Fruit fly (Drosophila melanogaster): ENCODE data around the gene ERp44.

Gene ERp44

DNA sequence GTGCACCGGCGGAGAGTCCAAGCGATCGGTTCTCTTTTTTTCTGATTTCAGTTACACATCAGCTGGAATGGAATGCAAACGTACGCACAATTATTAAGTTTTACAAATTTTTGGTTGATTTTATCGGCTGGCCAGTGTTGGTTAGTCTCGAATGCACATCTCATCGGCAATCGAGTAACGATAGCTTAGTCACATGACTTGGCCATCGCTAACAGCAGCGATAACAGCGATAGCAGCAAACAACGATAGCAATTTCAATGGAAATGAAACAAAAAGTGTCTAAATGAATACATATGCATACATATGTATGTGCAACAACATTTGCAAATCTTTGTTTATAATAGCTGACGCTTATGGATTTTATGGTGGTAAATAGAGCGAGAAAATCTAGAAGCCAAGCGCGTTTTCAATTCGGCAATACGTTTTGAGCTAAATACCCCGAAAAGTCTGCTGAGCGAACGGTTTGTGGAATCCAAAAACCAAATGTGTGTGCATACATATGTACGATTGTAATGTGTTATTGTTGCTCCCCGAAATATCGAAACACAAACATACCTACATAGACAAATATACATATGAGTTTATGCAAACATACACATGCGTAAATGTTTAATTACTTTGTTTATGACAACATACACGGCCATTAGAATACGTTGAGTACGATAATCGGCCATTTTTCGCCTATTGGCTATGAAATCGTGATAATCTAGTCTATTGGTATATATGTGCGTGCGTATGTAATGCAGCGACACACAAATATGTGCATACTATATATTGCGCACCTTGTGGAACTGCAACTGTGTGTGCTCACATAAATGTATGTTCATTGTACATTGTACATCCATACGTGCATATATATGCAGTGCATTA is 860 bp downstream of the ERp44 start, which contains the start of gene CG3632 (continued):
- TF ChIP-seq CG34376 (GFP tag; optimal IDR thresholded peaks at IDR 0.05) (peak; percentile 37), sens (GFP tag) (peak; percentile 90), CG15011 (GFP tag; optimal IDR thresholded peaks at IDR 0.05) (no peak), gcm2 (GFP tag; optimal IDR thresholded peaks at IDR 0.05) (peak; percentile 26), Antp (GFP tag; optimal IDR thresholded peaks at IDR 0.05) (peak; percentile 71), Fer3 (tag; optimal IDR thresholded peaks at IDR 0.05) (no peak), dati (GFP tag; IDR thresholded peaks at IDR 0.05) (no peak), kni (GFP tag; optimal IDR thresholded peaks at IDR 0.05) (no peak), CG43689 (GFP tag; IDR thresholded peaks at IDR 0.05) (no peak), HLH54F (GFP tag; optimal IDR thresholded peaks at IDR 0.05) (peak; percentile 66), Dbx (GFP tag; IDR thresholded peaks at IDR 0.05) (peak; percentile 69; the same call in 2 of the 3 replicates), CG6813 (GFP tag; optimal IDR thresholded peaks at IDR 0.05) (no peak), CG10654 (GFP tag; optimal IDR thresholded peaks at IDR 0.05) (peak; percentile 20), CG7357 (GFP tag; IDR thresholded peaks at IDR 0.05) (no peak), jing (GFP tag; optimal IDR thresholded peaks at IDR 0.05) (no peak), CG11398 (GFP tag; optimal IDR thresholded peaks at IDR 0.05) (peak; percentile 18), zfh1 (GFP tag; IDR thresholded peaks at IDR 0.05) (0 out of 3 replicates have a peak, but pooled peaks have one; percentile 19), Xbp1 (GFP tag; optimal IDR thresholded peaks at IDR 0.05) (peak; percentile 42), ara (GFP tag; IDR thresholded peaks at IDR 0.05) (no peak), CG2875 (GFP tag; optimal IDR thresholded peaks at IDR 0.05) (no peak), CG17385 (GFP tag; optimal IDR thresholded peaks at IDR 0.05) (no peak), ems (GFP tag; optimal IDR thresholded peaks at IDR 0.05) (peak; percentile 31), pfk (GFP tag; optimal IDR thresholded peaks at IDR 0.05) (peak; percentile 88), gce (GFP tag; IDR thresholded peaks at IDR 0.05) (no peak), Ada2b (GFP tag; IDR thresholded peaks at IDR 0.05) (no peak), CG9727 (GFP tag; optimal IDR thresholded peaks at IDR 0.05) (peak; percentile 7), HLH4C (GFP tag; IDR thresholded peaks at IDR 0.05; ENCODE audit: partially characterized antibody) (peak; percentile 88), pzg (GFP tag; optimal IDR thresholded peaks at IDR 0.05) (peak; percentile 84), NFAT (GFP tag; IDR thresholded peaks at IDR 0.05) (peak; percentile 51; the same call in 1 of the 2 replicates), ssp (GFP tag; IDR thresholded peaks at IDR 0.05) (peak; percentile 30; the same call in 1 of the 2 replicates), Deaf1 (tag; optimal IDR thresholded peaks at IDR 0.05) (no peak), Stat92E (GFP tag; optimal IDR thresholded peaks at IDR 0.05) (peak in 1 of 3 experiments; percentile 86), Oli (tag; optimal IDR thresholded peaks at IDR 0.05) (no peak), Mad (GFP tag; optimal IDR thresholded peaks at IDR 0.05) (peak; percentile 11), Atf3 (GFP tag; optimal IDR thresholded peaks at IDR 0.05) (peak; percentile 3), CG3726 (GFP tag; IDR thresholded peaks at IDR 0.05) (no peak), Sox100B (GFP tag; optimal IDR thresholded peaks at IDR 0.05) (no peak), CG34422 (GFP tag; IDR thresholded peaks at IDR 0.05) (0 out of 3 replicates have a peak, but pooled peaks have one; percentile 10), CG6689 (GFP tag; IDR thresholded peaks at IDR 0.05) (no peak), CG13296 (GFP tag; optimal IDR thresholded peaks at IDR 0.05) (peak; percentile 7), caup (GFP tag; optimal IDR thresholded peaks at IDR 0.05; ENCODE audit: severe bottlenecking) (peak; percentile 6), CG8359 (GFP tag; optimal IDR thresholded peaks at IDR 0.05; ENCODE audit: borderline replicate concordance) (no peak), Blimp-1 (GFP tag; optimal IDR thresholded peaks at IDR 0.05) (peak; percentile 62), otp (GFP tag; IDR thresholded peaks at IDR 0.05) (no peak), CG17568 (GFP tag; optimal IDR thresholded peaks at IDR 0.05) (no peak), Bdp1 (GFP tag; optimal IDR thresholded peaks at IDR 0.05) (no peak), CG15073 (GFP tag; optimal IDR thresholded peaks at IDR 0.05) (no peak), MBD-R2 (GFP tag; IDR thresholded peaks at IDR 0.05) (peak; percentile 83), az2 (GFP tag; optimal IDR thresholded peaks at IDR 0.05) (no peak)

Data from whole organism, embryonic.